Fruit fly (Drosophila melanogaster) whole organism, embryonic: Measurements from ENCODE around the gene cnir.

ENCODE experiments used
- CG12391 ChIP-seq: fragments of 200-800 bp; sonication (Bioruptor generic); optimal IDR thresholded peaks from 3 replicates; lab custom pipeline; 2018; ENCODE audit warnings: missing biosample characterization, mild to moderate bottlenecking, missing genetic modification characterization, moderate library complexity
- CG12744 ChIP-seq: fragments of 200-800 bp; sonication (Bioruptor generic); optimal IDR thresholded peaks from 2 replicates; lab custom pipeline; 2016; ENCODE audit warnings: missing biosample characterization, missing genetic modification characterization
- CG1603 ChIP-seq: fragments of 200-800 bp; sonication (Bioruptor generic); optimal IDR thresholded peaks from 2 replicates; lab custom pipeline; 2019; ENCODE audit warnings: missing biosample characterization, mild to moderate bottlenecking, missing genetic modification characterization, moderate library complexity
- CG17186 ChIP-seq: fragments of 200-800 bp; sonication (Bioruptor generic); optimal IDR thresholded peaks from 3 replicates; lab custom pipeline; 2017; ENCODE audit warnings: missing biosample characterization, missing genetic modification reagents, missing genetic modification characterization
- CkIIα-i1 ChIP-seq: fragments of 200-800 bp; sonication (Bioruptor generic); IDR thresholded peaks from 2 replicates; pipeline ENCODE4 v1.3.6; 2022; ENCODE audit warnings: missing biosample characterization, missing genetic modification characterization
- Doc2 ChIP-seq: fragments of 200-800 bp; sonication (Bioruptor generic); IDR thresholded peaks from 2 replicates; pipeline ENCODE4 v1.3.6; 2022; ENCODE audit warnings: missing biosample characterization, missing genetic modification characterization
- Sry-β ChIP-seq: fragments of 200-800 bp; sonication (Bioruptor generic); optimal IDR thresholded peaks from 2 replicates; lab custom pipeline; 2018; ENCODE audit warnings: missing biosample characterization, mild to moderate bottlenecking, missing genetic modification characterization, moderate library complexity
- Taf1 ChIP-seq: fragments of 200-800 bp; sonication (Bioruptor generic); IDR thresholded peaks from 2 replicates; pipeline ENCODE4 v1.3.6; 2022; ENCODE audit warnings: missing biosample characterization, missing genetic modification characterization
- h ChIP-seq: fragments of >200 bp; optimal IDR thresholded peaks from 2 replicates; lab custom pipeline; 2017
- rib ChIP-seq: fragments of 200-800 bp; sonication (Bioruptor generic); IDR thresholded peaks from 2 replicates; pipeline ENCODE4 v1.3.6; 2022; ENCODE audit warnings: missing biosample characterization, missing genetic modification characterization

dm6 chr2L:3005483-3005882 is 34.1 kb downstream of the cnir start:
- TF ChIP-seq rib (GFP tag; lab: Robert Waterston, UW) (no peak), Doc2 (GFP tag; lab: Robert Waterston, UW) (no peak), CG12391 (tag; lab: Kevin White, UChicago) (no peak), h (no peak), CG17186 (GFP tag; lab: Kevin White, UChicago) (no peak), CkIIα-i1 (GFP tag; lab: Robert Waterston, UW) (no peak), CG1603 (tag; lab: Kevin White, UChicago) (no peak), Taf1 (no peak), CG12744 (GFP tag; lab: Kevin White, UChicago) (no peak), Sry-β (GFP tag; lab: Kevin White, UChicago) (no peak)
